Worm (Caenorhabditis elegans) whole organism, midembryonic: ENCODE measurements around the gene Y41E3.1.
"Not testable (repeated sequence)": the region's sequence is repeated elsewhere in the genome, so short reads cannot be mapped to it uniquely, and the experiment has no call there.

Source experiments
- T22C8.4 ChIP-seq: fragments of 200-800 bp; sonication (Bioruptor generic); IDR thresholded peaks from 2 replicates; pipeline ENCODE4 v1.3.6; 2022; ENCODE audit warnings: missing genetic modification characterization, missing compliant biosample characterization
- cog-1 ChIP-seq: sonication (generic microtip); optimal IDR thresholded peaks from 2 replicates; lab custom pipeline; 2016; ENCODE audit warnings: missing genetic modification characterization, missing compliant biosample characterization
- flt-1 ChIP-seq: fragments of 200-800 bp; sonication (Bioruptor generic); IDR thresholded peaks from 2 replicates; pipeline ENCODE4 v1.3.6; 2022; ENCODE audit warnings: missing genetic modification characterization, missing compliant biosample characterization
- klf-2 ChIP-seq: fragments of 200-800 bp; sonication (Bioruptor generic); conservative IDR thresholded peaks from 2 replicates; pipeline ENCODE4 v1.3.6; 2022; ENCODE audit warnings: missing genetic modification reagents, missing genetic modification characterization, missing compliant biosample characterization
- med-1 ChIP-seq: sonication (generic microtip); optimal IDR thresholded peaks from 2 replicates; lab custom pipeline; 2017; ENCODE audit warnings: missing genetic modification characterization, mild to moderate bottlenecking, missing compliant biosample characterization, antibody characterized with exemption, missing genetic modification reagents; ENCODE audit not compliant: insufficient read depth
- ref-1 ChIP-seq: fragments of 200-800 bp; sonication (Bioruptor generic); conservative IDR thresholded peaks from 2 replicates; pipeline ENCODE4 v1.3.6; 2022; ENCODE audit warnings: missing genetic modification reagents, missing genetic modification characterization, missing compliant biosample characterization
- tab-1 ChIP-seq: fragments of 200-800 bp; sonication (Bioruptor generic); IDR thresholded peaks from 2 replicates; pipeline ENCODE4 v1.3.6; 2022; ENCODE audit warnings: missing genetic modification characterization, missing compliant biosample characterization
- ztf-23 ChIP-seq: fragments of 200-800 bp; sonication (Bioruptor generic); IDR thresholded peaks from 2 replicates; pipeline ENCODE4 v1.3.6; 2022; ENCODE audit warnings: missing genetic modification reagents, missing genetic modification characterization, missing compliant biosample characterization
- ztf-29 ChIP-seq: fragments of 200-800 bp; sonication (Bioruptor generic); IDR thresholded peaks from 2 replicates; pipeline ENCODE4 v1.3.6; 2022; ENCODE audit warnings: missing genetic modification reagents, missing genetic modification characterization, missing compliant biosample characterization

The Y41E3.1 gene

ce11 chrIV:14958551-14958950 is at the start of gene Y41E3.1:
Y41E3.1 (minus strand) TSS chrIV:14958874.
- TF ChIP-seq T22C8.4 (no peak), klf-2 (GFP tag; lab: Robert Waterston, UW) (no peak), tab-1 (GFP tag; lab: Robert Waterston, UW) (no peak), cog-1 (tag; lab: Kevin White, UChicago) (no peak), ztf-29 (GFP tag; lab: Robert Waterston, UW) (no peak), ref-1 (GFP tag; lab: Robert Waterston, UW) (no peak), flt-1 (GFP tag; lab: Robert Waterston, UW) (no peak), med-1 (GFP tag; lab: Kevin White, UChicago) (no peak), ztf-23 (GFP tag; lab: Robert Waterston, UW) (no peak)

ce11 chrIV:15008200-15008599 is 49.5 kb upstream of the Y41E3.1 start:
- TF ChIP-seq ztf-23 (GFP tag; lab: Robert Waterston, UW) (no peak), med-1 (GFP tag; lab: Kevin White, UChicago) (no peak), ref-1 (GFP tag; lab: Robert Waterston, UW) (no peak), cog-1 (tag; lab: Kevin White, UChicago) (no peak), T22C8.4 (no peak), flt-1 (GFP tag; lab: Robert Waterston, UW) (no peak), klf-2 (GFP tag; lab: Robert Waterston, UW) (no peak), ztf-29 (GFP tag; lab: Robert Waterston, UW) (no peak), tab-1 (GFP tag; lab: Robert Waterston, UW) (no peak)

- TF ChIP-seq flt-1 (GFP tag; lab: Robert Waterston, UW); ztf-23 (GFP tag; lab: Robert Waterston, UW); med-1 (GFP tag; lab: Kevin White, UChicago): not testable (repeated sequence)
Observed at ce11 chrIV:15006494-15006893, 47.8 kb upstream of the Y41E3.1 start, which contains the start of gene Y41E3.6. Y41E3.6 (plus strand) TSS chrIV:15006794.

ce11 chrIV:14986684-14987083 is 28.0 kb upstream of the Y41E3.1 start, which contains the start of gene dpy-4:
dpy-4 (minus strand) TSS chrIV:14986784.
- no peak for TF ChIP-seq flt-1 (GFP tag; lab: Robert Waterston, UW)
- no peak for TF ChIP-seq ztf-29 (GFP tag; lab: Robert Waterston, UW)
- no peak for TF ChIP-seq tab-1 (GFP tag; lab: Robert Waterston, UW)
- no peak for TF ChIP-seq cog-1 (tag; lab: Kevin White, UChicago)
- TF ChIP-seq klf-2 (GFP tag; lab: Robert Waterston, UW), result no peak
- TF ChIP-seq ztf-23 (GFP tag; lab: Robert Waterston, UW), result no peak
- no peak for TF ChIP-seq ref-1 (GFP tag; lab: Robert Waterston, UW)
- TF ChIP-seq T22C8.4, result no peak
- TF ChIP-seq med-1 (GFP tag; lab: Kevin White, UChicago), result no peak

ce11 chrIV:14985859-14986258 is 27.2 kb upstream of the Y41E3.1 start:
- TF ChIP-seq klf-2 (GFP tag; lab: Robert Waterston, UW) (no peak), med-1 (GFP tag; lab: Kevin White, UChicago) (no peak), ztf-23 (GFP tag; lab: Robert Waterston, UW) (no peak), ztf-29 (GFP tag; lab: Robert Waterston, UW) (no peak), tab-1 (GFP tag; lab: Robert Waterston, UW) (no peak), T22C8.4 (no peak), cog-1 (tag; lab: Kevin White, UChicago) (no peak), flt-1 (GFP tag; lab: Robert Waterston, UW) (no peak), ref-1 (GFP tag; lab: Robert Waterston, UW) (no peak)

- TF ChIP-seq ztf-23 (GFP tag; lab: Robert Waterston, UW) (no peak), ref-1 (GFP tag; lab: Robert Waterston, UW) (no peak), med-1 (GFP tag; lab: Kevin White, UChicago) (no peak), tab-1 (GFP tag; lab: Robert Waterston, UW) (no peak), klf-2 (GFP tag; lab: Robert Waterston, UW) (no peak), ztf-29 (GFP tag; lab: Robert Waterston, UW) (no peak), cog-1 (tag; lab: Kevin White, UChicago) (no peak), T22C8.4 (no peak), flt-1 (GFP tag; lab: Robert Waterston, UW) (no peak)
Observed at ce11 chrIV:14985019-14985418, 26.3 kb upstream of the Y41E3.1 start.

ce11 chrIV:14981311-14981710 is 22.6 kb upstream of the Y41E3.1 start, which contains the start of gene atln-2:
atln-2 (plus strand) TSS chrIV:14981611.
- TF ChIP-seq ztf-29 (GFP tag; lab: Robert Waterston, UW) (no peak), med-1 (GFP tag; lab: Kevin White, UChicago) (no peak), flt-1 (GFP tag; lab: Robert Waterston, UW) (no peak), T22C8.4 (no peak), cog-1 (tag; lab: Kevin White, UChicago) (no peak), ztf-23 (GFP tag; lab: Robert Waterston, UW) (no peak), tab-1 (GFP tag; lab: Robert Waterston, UW) (no peak), ref-1 (GFP tag; lab: Robert Waterston, UW) (no peak), klf-2 (GFP tag; lab: Robert Waterston, UW) (no peak)

ce11 chrIV:14978204-14978603 is 19.5 kb upstream of the Y41E3.1 start:
- TF ChIP-seq klf-2 (GFP tag; lab: Robert Waterston, UW), result no peak
- TF ChIP-seq cog-1 (tag; lab: Kevin White, UChicago), result no peak
- no peak for TF ChIP-seq flt-1 (GFP tag; lab: Robert Waterston, UW)

ce11 chrIV:14960061-14960460 is 1.4 kb upstream of the Y41E3.1 start:
- no peak for TF ChIP-seq flt-1 (GFP tag; lab: Robert Waterston, UW)
- TF ChIP-seq tab-1 (GFP tag; lab: Robert Waterston, UW), result no peak
- TF ChIP-seq med-1 (GFP tag; lab: Kevin White, UChicago), result no peak
- no peak for TF ChIP-seq cog-1 (tag; lab: Kevin White, UChicago)
- TF ChIP-seq ref-1 (GFP tag; lab: Robert Waterston, UW), result no peak
- no peak for TF ChIP-seq ztf-23 (GFP tag; lab: Robert Waterston, UW)
- TF ChIP-seq ztf-29 (GFP tag; lab: Robert Waterston, UW), result no peak
- no peak for TF ChIP-seq T22C8.4
- no peak for TF ChIP-seq klf-2 (GFP tag; lab: Robert Waterston, UW)
